Worm (Caenorhabditis elegans): Measurements from ENCODE around the gene C16C8.12.
"Not testable (repeated sequence)": the region's sequence is repeated elsewhere in the genome, so short reads cannot be mapped to it uniquely, and the experiment has no call there.

The C16C8.12 gene

ce11 chrII:3463097-3463496, 10.6 kb downstream of the C16C8.12 start, which contains the start of gene C16C8.9:
Gene C16C8.9, minus strand, starts transcription at chrII:3463197.
- TF ChIP-seq tlf-1 (GFP tag; optimal IDR thresholded peaks at IDR 0.05) (no peak), ZK185.1 (tag; optimal IDR thresholded peaks at IDR 0.05; ENCODE audit: poor library complexity, severe bottlenecking) (no peak), hlh-12 (tag; optimal IDR thresholded peaks at IDR 0.05) (no peak), B0035.1 (tag; optimal IDR thresholded peaks at IDR 0.05) (no peak), dpff-1 (tag; optimal IDR thresholded peaks at IDR 0.05) (no peak), Y53G8AR.9 (GFP tag; conservative IDR thresholded peaks at IDR 0.05) (no peak), Y95B8A.8 (GFP tag; IDR thresholded peaks at IDR 0.05) (no peak), lin-40 (tag; optimal IDR thresholded peaks at IDR 0.05) (no peak), tbp1 (GFP tag; optimal IDR thresholded peaks at IDR 0.05) (no peak), xnd-1 (tag; optimal IDR thresholded peaks at IDR 0.05) (no peak), B0336.3 (GFP tag; IDR thresholded peaks at IDR 0.05) (no peak), aptf-3 (GFP tag; IDR thresholded peaks at IDR 0.05) (no peak), C06A6.2 (GFP tag; conservative IDR thresholded peaks at IDR 0.05) (no peak), zfh-2 (GFP tag; conservative IDR thresholded peaks at IDR 0.05) (no peak), him-1 (tag; optimal IDR thresholded peaks at IDR 0.05) (no peak), T26A5.8 (tag; optimal IDR thresholded peaks at IDR 0.05) (no peak), madf-8 (GFP tag; conservative IDR thresholded peaks at IDR 0.05) (no peak), snpc-4 (GFP tag; optimal IDR thresholded peaks at IDR 0.05) (no peak), snpc-4 (tag; optimal IDR thresholded peaks at IDR 0.05) (no peak), ekl-4 (GFP tag; IDR thresholded peaks at IDR 0.05) (no peak)

DNA sequence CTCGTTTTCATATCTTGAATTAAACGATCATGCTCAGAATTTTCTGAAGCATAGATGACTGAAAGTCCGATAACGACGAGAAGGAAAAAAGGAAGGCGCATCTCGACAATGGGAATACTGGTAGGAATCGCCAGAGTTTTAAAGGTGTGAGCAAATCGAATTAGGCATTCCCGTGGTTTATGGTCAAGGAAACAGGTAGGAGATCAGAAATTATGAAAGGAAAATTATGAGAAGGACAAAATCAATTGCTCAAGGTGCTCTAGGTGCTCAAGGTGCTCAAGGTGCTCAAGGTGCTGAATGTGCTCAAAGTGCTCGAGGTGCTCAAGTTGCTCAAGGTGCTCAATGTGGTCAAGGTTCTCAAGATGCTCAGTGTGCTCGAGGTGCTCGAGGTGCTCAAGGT, 12.1 kb downstream of the C16C8.12 start, which contains the start of gene C16C8.10:
Gene C16C8.10, minus strand, starts transcription at position 101 of the 400 bp plus-strand sequence.
- TF ChIP-seq hlh-26 (GFP tag; conservative IDR thresholded peaks at IDR 0.05); zim-3 (tag; optimal IDR thresholded peaks at IDR 0.05); ztf-22 (GFP tag; optimal IDR thresholded peaks at IDR 0.05): not testable (repeated sequence)

- TF ChIP-seq Y79H2A.3 (GFP tag; conservative IDR thresholded peaks at IDR 0.05) (no peak), him-1 (tag; optimal IDR thresholded peaks at IDR 0.05) (no peak), unc-62 (GFP tag; optimal IDR thresholded peaks at IDR 0.05) (no peak), lsy-27 (tag; optimal IDR thresholded peaks at IDR 0.05; ENCODE audit: borderline replicate concordance, insufficient read depth) (no peak), attf-5 (GFP tag; optimal IDR thresholded peaks at IDR 0.05) (no peak), D2030.7 (GFP tag; IDR thresholded peaks at IDR 0.05) (no peak), ekl-4 (GFP tag; IDR thresholded peaks at IDR 0.05) (no peak), fkh-3 (tag; optimal IDR thresholded peaks at IDR 0.05) (no peak)
Observed at ce11 chrII:3470549-3470948, 18.0 kb downstream of the C16C8.12 start, which contains the start of gene Y49F6B.20. Gene Y49F6B.20, minus strand, starts transcription at chrII:3470649.

DNA sequence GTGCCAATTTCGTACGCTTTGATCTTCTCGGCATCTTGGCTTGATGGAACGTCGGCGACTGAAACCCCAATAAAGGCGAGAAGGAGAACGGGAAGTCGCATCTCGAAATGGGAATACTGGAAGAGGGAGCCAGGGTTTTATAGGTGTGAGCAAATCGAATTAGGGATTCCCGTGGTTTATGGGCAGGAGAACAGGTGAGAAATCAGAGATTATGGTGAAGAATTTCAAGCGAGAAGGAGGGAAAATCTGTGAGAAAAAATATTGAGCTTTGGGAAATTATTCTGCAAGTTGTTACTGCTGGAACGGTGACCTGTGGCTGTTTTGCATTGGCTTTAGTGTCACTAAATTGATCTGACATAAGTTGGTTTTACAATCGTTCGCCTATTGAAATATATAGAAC, 19.1 kb downstream of the C16C8.12 start, which contains the start of gene Y49F6B.13:
Gene Y49F6B.13, minus strand, starts transcription at position 101 of the 400 bp plus-strand sequence.
- TF ChIP-seq aptf-3 (GFP tag; IDR thresholded peaks at IDR 0.05) (no peak), F39B2.1 (GFP tag; IDR thresholded peaks at IDR 0.05) (no peak)

ce11 chrII:3472316-3472715, 19.8 kb downstream of the C16C8.12 start, which contains the start of gene Y49F6B.12:
Gene Y49F6B.12, minus strand, starts transcription at chrII:3472416.
- no peak for TF ChIP-seq hmg-20 (GFP tag; IDR thresholded peaks at IDR 0.05)
- no peak for TF ChIP-seq Y95B8A.8 (GFP tag; IDR thresholded peaks at IDR 0.05)
- no peak for TF ChIP-seq sdz-38 (tag; optimal IDR thresholded peaks at IDR 0.05)
- no peak for TF ChIP-seq nhr-80 (tag; optimal IDR thresholded peaks at IDR 0.05)
- no peak for TF ChIP-seq F57A8.1 (GFP tag; optimal IDR thresholded peaks at IDR 0.05)
